Worm (Caenorhabditis elegans) whole organism, midembryonic: ENCODE measurements around the gene daf-6.

Experiments
- T22C8.4 ChIP-seq: fragments of 200-800 bp; sonication (Bioruptor generic); IDR thresholded peaks from 2 replicates; pipeline ENCODE4 v1.3.6; 2022; ENCODE audit warnings: missing genetic modification characterization, missing compliant biosample characterization
- cog-1 ChIP-seq: sonication (generic microtip); optimal IDR thresholded peaks from 2 replicates; lab custom pipeline; 2016; ENCODE audit warnings: missing genetic modification characterization, missing compliant biosample characterization
- flt-1 ChIP-seq: fragments of 200-800 bp; sonication (Bioruptor generic); IDR thresholded peaks from 2 replicates; pipeline ENCODE4 v1.3.6; 2022; ENCODE audit warnings: missing genetic modification characterization, missing compliant biosample characterization
- klf-2 ChIP-seq: fragments of 200-800 bp; sonication (Bioruptor generic); conservative IDR thresholded peaks from 2 replicates; pipeline ENCODE4 v1.3.6; 2022; ENCODE audit warnings: missing genetic modification reagents, missing genetic modification characterization, missing compliant biosample characterization
- med-1 ChIP-seq: sonication (generic microtip); optimal IDR thresholded peaks from 2 replicates; lab custom pipeline; 2017; ENCODE audit warnings: missing genetic modification characterization, mild to moderate bottlenecking, missing compliant biosample characterization, antibody characterized with exemption, missing genetic modification reagents; ENCODE audit not compliant: insufficient read depth
- ref-1 ChIP-seq: fragments of 200-800 bp; sonication (Bioruptor generic); conservative IDR thresholded peaks from 2 replicates; pipeline ENCODE4 v1.3.6; 2022; ENCODE audit warnings: missing genetic modification reagents, missing genetic modification characterization, missing compliant biosample characterization
- tab-1 ChIP-seq: fragments of 200-800 bp; sonication (Bioruptor generic); IDR thresholded peaks from 2 replicates; pipeline ENCODE4 v1.3.6; 2022; ENCODE audit warnings: missing genetic modification characterization, missing compliant biosample characterization
- ztf-23 ChIP-seq: fragments of 200-800 bp; sonication (Bioruptor generic); IDR thresholded peaks from 2 replicates; pipeline ENCODE4 v1.3.6; 2022; ENCODE audit warnings: missing genetic modification reagents, missing genetic modification characterization, missing compliant biosample characterization
- ztf-29 ChIP-seq: fragments of 200-800 bp; sonication (Bioruptor generic); IDR thresholded peaks from 2 replicates; pipeline ENCODE4 v1.3.6; 2022; ENCODE audit warnings: missing genetic modification reagents, missing genetic modification characterization, missing compliant biosample characterization

daf-6 gene

ce11 chrX:14897192-14897591 lies 8.9 kb downstream of the daf-6 start:
- TF ChIP-seq ref-1 (GFP tag; lab: Robert Waterston, UW) (no peak), klf-2 (GFP tag; lab: Robert Waterston, UW) (no peak), ztf-23 (GFP tag; lab: Robert Waterston, UW) (no peak), ztf-29 (GFP tag; lab: Robert Waterston, UW) (no peak), T22C8.4 (no peak), med-1 (GFP tag; lab: Kevin White, UChicago) (no peak), tab-1 (no peak), cog-1 (no peak), flt-1 (GFP tag; lab: Robert Waterston, UW) (no peak)

ce11 chrX:14898205-14898604 lies 9.9 kb downstream of the daf-6 start, which contains the start of gene lips-8:
lips-8 (plus strand) TSS chrX:14898505.
- no peak for TF ChIP-seq ztf-29 (GFP tag; lab: Robert Waterston, UW)

DNA sequence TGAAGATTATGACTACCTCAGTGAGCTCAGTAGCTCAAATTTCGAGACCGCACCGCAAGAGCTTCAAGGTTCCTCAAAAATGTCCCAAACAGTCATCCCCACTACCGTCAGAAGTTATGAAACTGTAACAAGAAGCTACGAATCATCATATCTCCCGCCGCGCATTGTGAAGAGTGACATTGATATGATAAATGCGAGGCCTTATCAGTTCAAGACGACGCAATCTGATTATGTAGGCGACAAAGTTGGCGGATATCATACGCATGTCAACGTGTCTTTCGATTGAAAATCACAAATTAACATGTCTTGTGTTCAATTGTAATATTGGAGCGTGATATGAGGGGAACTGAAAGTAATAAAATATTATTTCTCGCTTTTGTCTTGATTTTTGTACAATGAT lies 12.2 kb downstream of the daf-6 start:
- no peak for TF ChIP-seq flt-1 (GFP tag; lab: Robert Waterston, UW)
- no peak for TF ChIP-seq klf-2 (GFP tag; lab: Robert Waterston, UW)
- TF ChIP-seq cog-1, result no peak
- TF ChIP-seq ztf-29 (GFP tag; lab: Robert Waterston, UW), result no peak
- no peak for TF ChIP-seq ref-1 (GFP tag; lab: Robert Waterston, UW)
- TF ChIP-seq T22C8.4, result no peak
- TF ChIP-seq tab-1, result no peak

DNA sequence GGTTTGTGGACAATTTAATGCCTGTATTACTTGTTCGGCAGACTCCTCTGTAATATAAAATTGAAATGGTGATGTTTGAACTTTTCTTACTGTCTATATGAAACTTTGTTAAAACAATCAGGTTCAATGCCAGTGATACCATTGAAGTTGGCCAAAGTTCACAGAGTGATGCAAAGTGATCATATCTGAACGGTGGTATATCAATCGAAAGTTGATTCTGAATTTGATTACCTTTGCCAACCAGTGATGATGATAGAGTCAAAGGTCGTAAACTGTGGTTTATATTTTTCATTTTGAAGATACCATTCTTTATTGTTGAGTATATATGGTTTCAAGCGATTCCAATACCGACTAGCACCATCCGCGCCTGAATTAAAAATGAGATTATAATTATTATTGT lies 15.1 kb downstream of the daf-6 start:
- no peak for TF ChIP-seq tab-1
- no peak for TF ChIP-seq klf-2 (GFP tag; lab: Robert Waterston, UW)
- TF ChIP-seq ref-1 (GFP tag; lab: Robert Waterston, UW), result no peak
- no peak for TF ChIP-seq T22C8.4

- TF ChIP-seq ztf-29 (GFP tag; lab: Robert Waterston, UW) (no peak), T22C8.4 (no peak), ztf-23 (GFP tag; lab: Robert Waterston, UW) (no peak), med-1 (GFP tag; lab: Kevin White, UChicago) (no peak), ref-1 (GFP tag; lab: Robert Waterston, UW) (no peak), cog-1 (no peak), flt-1 (GFP tag; lab: Robert Waterston, UW) (no peak), klf-2 (GFP tag; lab: Robert Waterston, UW) (no peak), tab-1 (no peak)
Observed at ce11 chrX:14905161-14905560, 16.9 kb downstream of the daf-6 start, which contains the start of gene hex-5. hex-5 (minus strand) TSS chrX:14905261.

ce11 chrX:14907257-14907801 lies 19.0 kb downstream of the daf-6 start:
- TF ChIP-seq T22C8.4 (no peak), flt-1 (GFP tag; lab: Robert Waterston, UW) (no peak), ztf-29 (GFP tag; lab: Robert Waterston, UW) (no peak), klf-2 (GFP tag; lab: Robert Waterston, UW) (no peak), cog-1 (no peak), med-1 (GFP tag; lab: Kevin White, UChicago) (no peak), tab-1 (no peak), ref-1 (GFP tag; lab: Robert Waterston, UW) (no peak)

DNA sequence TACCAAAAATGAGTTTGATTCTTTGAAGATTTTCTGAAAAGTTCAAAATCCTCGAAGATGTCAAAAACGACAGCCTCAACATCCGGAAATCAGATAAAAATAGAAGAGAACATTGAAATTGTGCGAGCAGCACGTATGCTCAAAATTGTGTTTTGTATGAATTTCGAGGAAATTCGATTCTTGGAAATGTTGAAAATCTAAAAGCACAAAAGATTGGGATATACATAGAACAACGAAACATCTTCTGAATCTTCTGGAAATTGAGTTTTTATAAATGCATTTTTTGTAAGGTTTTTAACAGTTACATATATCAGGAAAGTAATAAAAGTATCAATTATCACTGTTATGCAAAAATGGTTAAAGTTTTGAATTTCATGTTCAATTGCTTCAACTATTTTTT lies 22.4 kb downstream of the daf-6 start:
- TF ChIP-seq klf-2 (GFP tag; lab: Robert Waterston, UW), result no peak
- TF ChIP-seq flt-1 (GFP tag; lab: Robert Waterston, UW), result no peak
- no peak for TF ChIP-seq ref-1 (GFP tag; lab: Robert Waterston, UW)
- TF ChIP-seq cog-1, result no peak
- TF ChIP-seq ztf-29 (GFP tag; lab: Robert Waterston, UW), result no peak
- TF ChIP-seq T22C8.4, result no peak
- TF ChIP-seq ztf-23 (GFP tag; lab: Robert Waterston, UW), result no peak
- no peak for TF ChIP-seq med-1 (GFP tag; lab: Kevin White, UChicago)
- no peak for TF ChIP-seq tab-1

ce11 chrX:14916767-14917166 lies 28.5 kb downstream of the daf-6 start:
- TF ChIP-seq flt-1 (GFP tag; lab: Robert Waterston, UW) (no peak), ref-1 (GFP tag; lab: Robert Waterston, UW) (no peak), klf-2 (GFP tag; lab: Robert Waterston, UW) (no peak), med-1 (GFP tag; lab: Kevin White, UChicago) (no peak), T22C8.4 (no peak), cog-1 (no peak), ztf-29 (GFP tag; lab: Robert Waterston, UW) (no peak), tab-1 (no peak), ztf-23 (GFP tag; lab: Robert Waterston, UW) (no peak)

DNA sequence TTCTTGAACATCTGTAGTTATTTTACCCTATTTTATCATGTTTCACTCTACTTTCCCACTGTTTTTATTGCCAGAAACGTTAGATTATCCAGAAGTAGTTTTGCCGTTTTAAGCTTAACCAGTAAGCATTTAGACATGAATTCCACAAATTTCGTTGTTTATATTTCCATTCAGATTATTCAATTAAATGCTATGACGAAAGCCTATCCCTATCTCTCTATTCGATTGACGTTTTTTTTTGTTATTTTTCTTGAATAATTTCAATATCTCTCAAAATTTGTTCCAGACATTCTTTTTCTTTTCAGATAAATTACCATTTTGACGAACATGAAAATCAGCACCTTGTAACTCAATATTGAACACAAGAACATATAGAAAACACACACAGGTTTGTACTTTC lies 30.2 kb downstream of the daf-6 start, which contains the start of gene npr-40:
Gene npr-40, plus strand, starts transcription at position 301 of the 400 bp plus-strand sequence.
- TF ChIP-seq ztf-29 (GFP tag; lab: Robert Waterston, UW), result no peak
- no peak for TF ChIP-seq flt-1 (GFP tag; lab: Robert Waterston, UW)
- no peak for TF ChIP-seq T22C8.4
- TF ChIP-seq ref-1 (GFP tag; lab: Robert Waterston, UW), result no peak
- no peak for TF ChIP-seq klf-2 (GFP tag; lab: Robert Waterston, UW)
- TF ChIP-seq cog-1, result no peak
- no peak for TF ChIP-seq ztf-23 (GFP tag; lab: Robert Waterston, UW)

- TF ChIP-seq cog-1 (no peak), klf-2 (GFP tag; lab: Robert Waterston, UW) (no peak)
Observed at ce11 chrX:14920880-14921279, 32.6 kb downstream of the daf-6 start.

DNA sequence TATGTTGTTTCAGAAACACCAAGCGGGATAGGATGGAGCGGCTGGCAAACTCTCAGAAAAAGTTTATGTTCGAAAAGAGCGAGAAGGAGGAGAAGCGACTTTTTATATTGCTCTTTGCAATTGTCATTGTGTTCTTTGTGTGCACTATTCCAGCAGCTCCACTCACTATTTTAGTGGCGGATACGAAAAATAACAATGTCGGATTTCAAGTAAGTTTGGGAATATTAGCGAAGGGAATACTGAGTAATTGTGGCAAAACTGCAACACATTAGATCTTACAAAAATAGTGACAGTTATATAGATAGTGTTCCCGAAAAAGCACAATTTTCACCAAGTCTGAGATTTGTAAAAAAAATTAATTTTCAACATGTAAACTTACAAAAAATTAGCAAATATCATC lies 34.5 kb downstream of the daf-6 start:
- no peak for TF ChIP-seq ztf-29 (GFP tag; lab: Robert Waterston, UW)
- no peak for TF ChIP-seq flt-1 (GFP tag; lab: Robert Waterston, UW)
- no peak for TF ChIP-seq tab-1
- no peak for TF ChIP-seq T22C8.4
- TF ChIP-seq med-1 (GFP tag; lab: Kevin White, UChicago), result no peak
- TF ChIP-seq ref-1 (GFP tag; lab: Robert Waterston, UW), result no peak
- no peak for TF ChIP-seq ztf-23 (GFP tag; lab: Robert Waterston, UW)
